Fruit fly (Drosophila melanogaster) whole organism, wandering third instar larva: ENCODE results near the gene mRpS30.

Source experiments
- Abd-B ChIP-seq: fragments of >200 bp; optimal IDR thresholded peaks from 2 replicates; lab custom pipeline; 2017; ENCODE audit warnings: missing biosample characterization, missing genetic modification characterization
- CG32264 ChIP-seq: fragments of 200-800 bp; sonication (Bioruptor generic); optimal IDR thresholded peaks from 2 replicates; lab custom pipeline; 2016; ENCODE audit warnings: missing biosample characterization, missing genetic modification characterization
- CG9705 ChIP-seq: fragments of 200-800 bp; sonication (Bioruptor generic); optimal IDR thresholded peaks from 2 replicates; lab custom pipeline; 2018; ENCODE audit warnings: missing biosample characterization, mild to moderate bottlenecking, missing genetic modification characterization
- CrebA ChIP-seq: fragments of 200-800 bp; sonication (Bioruptor generic); optimal IDR thresholded peaks from 2 replicates; lab custom pipeline; 2016; ENCODE audit warnings: missing biosample characterization, mild to moderate bottlenecking, missing genetic modification characterization, borderline replicate concordance
- Dfd ChIP-seq: fragments of >200 bp; optimal IDR thresholded peaks from 2 replicates; lab custom pipeline; 2017; ENCODE audit warnings: missing biosample characterization, missing genetic modification characterization
- Dif ChIP-seq: fragments of 200-275, 200-300 bp; sonication (Bioruptor generic); optimal IDR thresholded peaks from 2 replicates; lab custom pipeline; 2018; ENCODE audit warnings: missing biosample characterization, missing genetic modification characterization; ENCODE audit not compliant: partially characterized antibody
- GATAd ChIP-seq: sonication (Bioruptor generic); optimal IDR thresholded peaks from 2 replicates; lab custom pipeline; 2016; ENCODE audit warnings: missing biosample characterization, missing genetic modification characterization
- HLH106 ChIP-seq: fragments of 200-800 bp; optimal IDR thresholded peaks from 3 replicates; lab custom pipeline; 2019; ENCODE audit warnings: missing biosample characterization, mild to moderate bottlenecking, missing genetic modification characterization, moderate library complexity
- Hr78 ChIP-seq: fragments of >200 bp; optimal IDR thresholded peaks from 2 replicates; lab custom pipeline; 2017; ENCODE audit warnings: missing biosample characterization, missing genetic modification characterization
- Hr83 ChIP-seq: fragments of 200-300 bp; sonication (Bioruptor generic); optimal IDR thresholded peaks from 2 replicates; lab custom pipeline; 2016; ENCODE audit warnings: missing biosample characterization, mild to moderate bottlenecking, missing genetic modification characterization, moderate library complexity; ENCODE audit not compliant: poor library complexity, severe bottlenecking
- Mio ChIP-seq: sonication (Bioruptor generic); optimal IDR thresholded peaks from 2 replicates; lab custom pipeline; 2016; ENCODE audit warnings: missing biosample characterization, missing genetic modification characterization
- OdsH ChIP-seq: fragments of 200-800 bp; sonication (Bioruptor generic); optimal IDR thresholded peaks from 2 replicates; lab custom pipeline; 2016; ENCODE audit warnings: missing biosample characterization, mild to moderate bottlenecking, missing genetic modification characterization
- Rel ChIP-seq, 2 experiments: fragments of 200-800 bp; sonication (Bioruptor generic) in 1 of 2; optimal IDR thresholded peaks; 2 replicates in 1 of 2; 3 replicates in 1 of 2; lab custom pipeline; 2016 to 2019; ENCODE audit warnings: mild to moderate bottlenecking in 2 of 2, missing biosample characterization in 2 of 2, missing genetic modification characterization in 2 of 2, moderate library complexity in 1 of 2
- Sp1 ChIP-seq: fragments of 200-800 bp; sonication (Bioruptor generic); optimal IDR thresholded peaks from 3 replicates; lab custom pipeline; 2019; ENCODE audit warnings: missing biosample characterization, mild to moderate bottlenecking, missing genetic modification characterization, moderate library complexity
- Vsx2 ChIP-seq: fragments of 200-300, 225-300 bp; sonication (Bioruptor generic); optimal IDR thresholded peaks from 2 replicates; lab custom pipeline; 2018; ENCODE audit warnings: missing biosample characterization, missing genetic modification characterization; ENCODE audit not compliant: partially characterized antibody
- brk ChIP-seq: fragments of 200-800 bp; sonication (Bioruptor generic); optimal IDR thresholded peaks from 2 replicates; lab custom pipeline; 2016; ENCODE audit warnings: missing biosample characterization, mild to moderate bottlenecking, missing genetic modification characterization
- dl ChIP-seq, 2 experiments: fragments of 175-275, 200-275 bp in 1 of 2; fragments of 200-275 bp in 1 of 2; sonication (Bioruptor generic); optimal IDR thresholded peaks; lab custom pipeline; 2018; ENCODE audit warnings: mild to moderate bottlenecking in 2 of 2, missing biosample characterization in 2 of 2, missing genetic modification characterization in 2 of 2, moderate library complexity in 2 of 2; ENCODE audit not compliant: partially characterized antibody in 2 of 2, insufficient read depth in 1 of 2
- dmrt93B ChIP-seq: fragments of 200-800 bp; sonication (Bioruptor generic); optimal IDR thresholded peaks from 2 replicates; lab custom pipeline; 2018; ENCODE audit warnings: missing biosample characterization, mild to moderate bottlenecking, missing genetic modification characterization
- dsf ChIP-seq: sonication (Bioruptor generic); optimal IDR thresholded peaks from 2 replicates; lab custom pipeline; 2016; ENCODE audit warnings: missing biosample characterization, missing genetic modification characterization, borderline replicate concordance
- foxo ChIP-seq, 2 experiments: fragments of 200-800 bp; sonication (Bioruptor generic); optimal IDR thresholded peaks; 2 replicates in 1 of 2; 3 replicates in 1 of 2; lab custom pipeline; 2016 to 2017; ENCODE audit warnings: missing biosample characterization in 2 of 2, missing genetic modification characterization in 2 of 2
- fru ChIP-seq: fragments of 200-800 bp; sonication (Bioruptor generic); optimal IDR thresholded peaks from 3 replicates; lab custom pipeline; 2016; ENCODE audit warnings: missing biosample characterization, mild to moderate bottlenecking, missing genetic modification characterization
- jim ChIP-seq: fragments of 175-275, 200-325 bp; sonication (Bioruptor generic); optimal IDR thresholded peaks from 2 replicates; lab custom pipeline; 2016; ENCODE audit warnings: missing biosample characterization, mild to moderate bottlenecking, missing genetic modification characterization
- lola ChIP-seq: fragments of >200 bp; optimal IDR thresholded peaks from 2 replicates; lab custom pipeline; 2017; ENCODE audit warnings: missing biosample characterization, missing genetic modification characterization
- pan ChIP-seq: fragments of >200 bp; optimal IDR thresholded peaks from 2 replicates; lab custom pipeline; 2017
- psq ChIP-seq: fragments of 200-800 bp; sonication (Bioruptor generic); optimal IDR thresholded peaks from 3 replicates; lab custom pipeline; 2017; ENCODE audit warnings: missing biosample characterization, mild to moderate bottlenecking, missing genetic modification characterization, moderate library complexity
- rgr ChIP-seq: fragments of 200-800 bp; sonication (Bioruptor generic); optimal IDR thresholded peaks from 3 replicates; lab custom pipeline; 2016; ENCODE audit warnings: missing biosample characterization, mild to moderate bottlenecking, missing genetic modification characterization
- sage ChIP-seq: fragments of 200-800 bp; sonication (Bioruptor generic); optimal IDR thresholded peaks from 2 replicates; lab custom pipeline; 2016; ENCODE audit warnings: missing biosample characterization, mild to moderate bottlenecking, missing genetic modification characterization
- usp ChIP-seq: fragments of >200 bp; optimal IDR thresholded peaks from 2 replicates; lab custom pipeline; 2017; ENCODE audit warnings: missing biosample characterization, missing genetic modification characterization

mRpS30 gene

dm6 chrX:15761298-15761640, 24.6 kb upstream of the mRpS30 start:
- TF ChIP-seq CG9705 (GFP tag; lab: Kevin White, UChicago) = no peak
- TF ChIP-seq Hr78 (GFP tag; lab: Kevin White, UChicago) = no peak
- TF ChIP-seq Vsx2 (GFP tag; lab: Kevin White, UChicago) = no peak
- TF ChIP-seq Dfd (GFP tag; lab: Kevin White, UChicago) = no peak
- TF ChIP-seq brk (GFP tag; lab: Kevin White, UChicago) = no peak
- TF ChIP-seq foxo (GFP tag; optimal IDR thresholded peaks at IDR 0.05; lab: Kevin White, UChicago) = no peak
- no peak for TF ChIP-seq Rel (GFP tag; optimal IDR thresholded peaks at IDR 0.05; lab: Kevin White, UChicago)
- peak; percentile 6 for TF ChIP-seq Rel (tag; optimal IDR thresholded peaks at IDR 0.05; lab: Kevin White, UChicago)

DNA sequence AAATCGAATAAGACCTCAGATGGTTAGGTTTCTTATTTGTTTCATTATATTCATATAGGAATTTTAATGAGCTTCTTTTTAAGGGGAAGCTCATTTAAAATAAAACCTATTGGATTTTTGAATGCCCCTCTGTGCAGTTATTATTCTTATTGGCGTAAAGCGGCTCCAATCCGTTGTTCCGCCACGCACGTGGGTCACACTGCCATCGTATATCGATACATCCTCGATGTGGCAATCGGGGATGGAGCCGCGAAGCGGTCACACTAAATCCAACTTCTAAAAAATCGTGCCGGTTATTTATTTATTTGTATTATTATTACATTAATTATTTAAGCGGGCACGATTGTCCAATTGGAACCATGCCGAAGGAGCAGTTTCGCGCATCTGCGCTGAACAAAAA, 23.1 kb upstream of the mRpS30 start, which contains the start of gene Polr3A:
TSS of gene Polr3A (plus strand) at position 234 of the 400 bp plus-strand sequence.
- no peak for TF ChIP-seq usp (GFP tag; lab: Kevin White, UChicago)
- no peak for TF ChIP-seq sage (GFP tag; lab: Kevin White, UChicago)
- TF ChIP-seq Dfd (GFP tag; lab: Kevin White, UChicago) = no peak
- TF ChIP-seq brk (GFP tag; lab: Kevin White, UChicago) = no peak
- no peak for TF ChIP-seq psq (GFP tag; lab: Kevin White, UChicago)
- TF ChIP-seq dl (GFP tag; optimal IDR thresholded peaks at IDR 0.05; lab: Kevin White, UChicago; ENCODE audit: insufficient read depth in 1 of 2, partially characterized antibody in 2 of 2) = no peak
- TF ChIP-seq jim (GFP tag; lab: Kevin White, UChicago) = no peak
- TF ChIP-seq HLH106 = no peak
- no peak for TF ChIP-seq dmrt93B (GFP tag; lab: Kevin White, UChicago)

DNA sequence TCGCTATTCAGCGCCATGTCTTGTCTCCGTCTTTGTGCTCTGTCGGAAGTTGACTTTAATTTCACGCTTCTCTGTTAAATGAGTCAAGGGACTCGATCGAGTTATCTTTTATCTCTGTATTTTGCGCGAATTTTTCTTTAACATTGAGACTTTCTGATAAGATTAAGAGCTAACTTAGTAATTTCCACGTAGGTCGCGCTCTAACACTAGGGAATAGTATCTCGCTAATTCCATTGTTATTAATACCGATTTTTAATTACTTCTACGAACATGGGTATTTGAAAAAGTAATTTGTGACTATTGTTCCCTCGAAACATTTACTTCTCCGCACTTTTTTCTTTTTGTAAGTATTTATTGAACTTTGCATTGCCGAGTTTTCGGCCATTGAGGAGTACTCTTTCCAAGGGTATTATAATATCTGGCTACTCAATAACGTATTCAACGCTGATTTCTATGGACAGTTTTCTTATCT, 19.4 kb upstream of the mRpS30 start, which contains the start of gene CG8952:
TSS of gene CG8952 (minus strand) at position 51 of the 472 bp plus-strand sequence.
- TF ChIP-seq CrebA (GFP tag; lab: Kevin White, UChicago) = no peak
- TF ChIP-seq GATAd (GFP tag; lab: Kevin White, UChicago) = no peak
- no peak for TF ChIP-seq usp (GFP tag; lab: Kevin White, UChicago)
- TF ChIP-seq Mio (GFP tag; lab: Kevin White, UChicago) = no peak
- no peak for TF ChIP-seq fru
- no peak for TF ChIP-seq Sp1 (GFP tag; lab: Kevin White, UChicago)
- no peak for TF ChIP-seq Abd-B (GFP tag; lab: Kevin White, UChicago)
- no peak for TF ChIP-seq rgr (GFP tag; lab: Kevin White, UChicago)
- TF ChIP-seq Vsx2 (GFP tag; lab: Kevin White, UChicago) = no peak

DNA sequence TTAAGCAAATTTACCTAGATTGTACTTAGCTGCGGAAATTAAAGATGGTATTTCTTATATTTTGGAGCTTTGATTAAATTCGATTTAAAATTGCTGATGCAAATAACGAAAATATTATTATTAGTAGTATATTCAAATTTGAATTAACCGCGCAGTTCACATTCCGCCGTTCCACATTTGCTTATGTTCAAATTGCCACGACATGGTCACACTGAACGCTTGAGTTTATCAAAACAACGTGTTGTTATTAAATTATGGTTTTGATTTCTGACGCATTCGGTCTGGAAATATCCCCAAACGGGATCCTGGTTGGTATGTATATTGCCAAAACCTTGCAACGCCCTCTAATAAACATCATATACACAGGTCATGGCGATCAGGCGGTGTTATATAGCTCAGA, 16.4 kb upstream of the mRpS30 start, which contains the start of gene CG33172:
TSS of gene CG33172 (plus strand) at position 208 of the 400 bp plus-strand sequence.
- no peak for TF ChIP-seq pan (lab: Kevin White, UChicago)
- TF ChIP-seq Dif (GFP tag; lab: Kevin White, UChicago) = no peak
- no peak for TF ChIP-seq Mio (GFP tag; lab: Kevin White, UChicago)
- TF ChIP-seq Hr83 (GFP tag; lab: Kevin White, UChicago) = no peak
- TF ChIP-seq lola = no peak
- no peak for TF ChIP-seq fru

DNA sequence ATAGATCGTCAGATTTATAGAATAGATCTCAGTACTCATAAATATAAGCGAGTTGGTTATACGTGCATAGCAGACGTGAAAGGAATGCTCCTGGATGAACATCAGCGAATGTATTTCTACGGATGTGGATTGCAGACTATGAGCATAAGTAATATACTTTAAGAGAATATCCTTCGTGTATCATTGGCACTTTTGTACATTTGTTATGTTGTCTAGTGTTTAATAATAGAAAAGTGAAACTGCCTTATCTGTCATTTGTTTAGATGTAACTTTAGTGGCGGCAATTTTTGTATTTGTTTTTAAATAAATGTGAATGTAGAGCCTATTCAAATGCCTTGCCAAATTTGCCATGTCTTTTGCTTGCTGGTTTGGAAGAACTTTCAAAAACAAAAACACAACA, 13.2 kb upstream of the mRpS30 start, which contains the start of gene CG43672:
TSS of gene CG43672 (plus strand) at position 301 of the 400 bp plus-strand sequence.
- no peak for TF ChIP-seq usp (GFP tag; lab: Kevin White, UChicago)
- no peak for TF ChIP-seq HLH106
- no peak for TF ChIP-seq CrebA (GFP tag; lab: Kevin White, UChicago)
- no peak for TF ChIP-seq OdsH (GFP tag; lab: Kevin White, UChicago)
- TF ChIP-seq dsf (GFP tag; lab: Kevin White, UChicago) = no peak
- TF ChIP-seq dl (GFP tag; optimal IDR thresholded peaks at IDR 0.05; lab: Kevin White, UChicago; ENCODE audit: insufficient read depth in 1 of 2, partially characterized antibody in 2 of 2) = no peak
- TF ChIP-seq pan (lab: Kevin White, UChicago) = no peak
- TF ChIP-seq lola = no peak
- no peak for TF ChIP-seq rgr (GFP tag; lab: Kevin White, UChicago)
- TF ChIP-seq CG32264 (GFP tag; lab: Kevin White, UChicago) = no peak
